Worm (Caenorhabditis elegans): ENCODE results near the gene F43D2.3.

- TF ChIP-seq snpc-4 (GFP tag; optimal IDR thresholded peaks at IDR 0.05) = no peak
- no peak for TF ChIP-seq snpc-4 (tag; optimal IDR thresholded peaks at IDR 0.05)
- TF ChIP-seq hsf-1 (GFP tag; IDR thresholded peaks at IDR 0.05) = no peak
- no peak for TF ChIP-seq F39B2.1 (GFP tag; IDR thresholded peaks at IDR 0.05)
- TF ChIP-seq ceh-91 (GFP tag; IDR thresholded peaks at IDR 0.05) = no peak
- TF ChIP-seq ztf-22 (GFP tag; optimal IDR thresholded peaks at IDR 0.05) = no peak
- TF ChIP-seq tlf-1 (GFP tag; optimal IDR thresholded peaks at IDR 0.05) = no peak
- no peak for TF ChIP-seq sea-2 (GFP tag; IDR thresholded peaks at IDR 0.05)
Measured at ce11 chrV:14620835-14621234, 10.9 kb upstream of the F43D2.3 start, which contains the start of gene hot-1.
